Fruit fly (Drosophila melanogaster): ENCODE data around the gene CG7573.

The CG7573 gene

dm6 chr3L:11333986-11334385, 22.4 kb downstream of the CG7573 start (continued):
- TF ChIP-seq CG18599 (GFP tag; optimal IDR thresholded peaks at IDR 0.05) = peak; percentile 67
- TF ChIP-seq sisA (GFP tag; IDR thresholded peaks at IDR 0.05) = peak; percentile 43
- TF ChIP-seq ro (GFP tag; IDR thresholded peaks at IDR 0.05) = no peak
- no peak for TF ChIP-seq CG7271 (tag; optimal IDR thresholded peaks at IDR 0.05)
- TF ChIP-seq ftz-f1 (GFP tag; optimal IDR thresholded peaks at IDR 0.05) = no peak
- TF ChIP-seq lab (GFP tag; optimal IDR thresholded peaks at IDR 0.05) = peak; percentile 44
- TF ChIP-seq nmo (GFP tag; optimal IDR thresholded peaks at IDR 0.05) = peak; percentile 52
- peak; percentile 41 for TF ChIP-seq CG13775 (GFP tag; optimal IDR thresholded peaks at IDR 0.05)
- TF ChIP-seq tx (GFP tag; optimal IDR thresholded peaks at IDR 0.05) = peak; percentile 28
- peak; percentile 23 for TF ChIP-seq CG12071 (GFP tag; optimal IDR thresholded peaks at IDR 0.05)
- peak; percentile 54 for TF ChIP-seq CG6689 (GFP tag; IDR thresholded peaks at IDR 0.05)
- peak; percentile 49; the same call in 1 of the 2 replicates for TF ChIP-seq lmd (GFP tag; IDR thresholded peaks at IDR 0.05)
- TF ChIP-seq seq (GFP tag; IDR thresholded peaks at IDR 0.05) = no peak
- peak; percentile 32 for TF ChIP-seq CG15696 (tag; optimal IDR thresholded peaks at IDR 0.05)
- TF ChIP-seq Eip74EF (GFP tag; optimal IDR thresholded peaks at IDR 0.05) = peak in 1 of 2 experiments; percentile 32
- peak; percentile 30 for TF ChIP-seq Hmr (GFP tag; optimal IDR thresholded peaks at IDR 0.05)
- TF ChIP-seq CHES-1-like (GFP tag; optimal IDR thresholded peaks at IDR 0.05) = peak; percentile 3
- TF ChIP-seq CG11504 (tag; optimal IDR thresholded peaks at IDR 0.05) = peak; percentile 71
- TF ChIP-seq CG14710 (tag; optimal IDR thresholded peaks at IDR 0.05) = peak; percentile 73
- TF ChIP-seq CG16815 (GFP tag; optimal IDR thresholded peaks at IDR 0.05) = peak; percentile 25
- peak; percentile 70; the same call in 1 of the 2 replicates for TF ChIP-seq ara (GFP tag; IDR thresholded peaks at IDR 0.05)
- peak; percentile 76 for TF ChIP-seq gem (tag; optimal IDR thresholded peaks at IDR 0.05)
- peak; percentile 24 for TF ChIP-seq CG12769 (tag; optimal IDR thresholded peaks at IDR 0.05)
- peak; percentile 10 for TF ChIP-seq Deaf1 (tag; optimal IDR thresholded peaks at IDR 0.05)
- TF ChIP-seq oc (tag; optimal IDR thresholded peaks at IDR 0.05) = peak; percentile 39
- peak; percentile 3 for TF ChIP-seq CG1233 (GFP tag; optimal IDR thresholded peaks at IDR 0.05)
- TF ChIP-seq bsh (GFP tag; optimal IDR thresholded peaks at IDR 0.05) = peak in 1 of 2 experiments; percentile 82
- TF ChIP-seq Oli (tag; optimal IDR thresholded peaks at IDR 0.05) = peak; percentile 52
- no peak for TF ChIP-seq HLH54F (GFP tag; optimal IDR thresholded peaks at IDR 0.05)
- TF ChIP-seq pum (GFP tag; optimal IDR thresholded peaks at IDR 0.05) = peak; percentile 47
- 0 out of 2 replicates have a peak, but pooled peaks have one; percentile 16 for TF ChIP-seq esg (GFP tag; conservative IDR thresholded peaks at IDR 0.05)
- peak; percentile 20 for TF ChIP-seq ewg (GFP tag; optimal IDR thresholded peaks at IDR 0.05)
- TF ChIP-seq vvl (GFP tag; IDR thresholded peaks at IDR 0.05) = peak; percentile 68; the same call in 1 of the 2 replicates
- TF ChIP-seq D19A (tag; optimal IDR thresholded peaks at IDR 0.05) = peak; percentile 75
- peak; percentile 63 for TF ChIP-seq phol (tag; optimal IDR thresholded peaks at IDR 0.05)
- TF ChIP-seq vnd (GFP tag; IDR thresholded peaks at IDR 0.05; ENCODE audit: partially characterized antibody) = no peak
- peak; percentile 54 for TF ChIP-seq trem (tag; optimal IDR thresholded peaks at IDR 0.05)
- TF ChIP-seq CG13894 (tag; optimal IDR thresholded peaks at IDR 0.05) = no peak
- 0 out of 3 replicates have a peak, but pooled peaks have one; percentile 42 for TF ChIP-seq CG7357 (GFP tag; IDR thresholded peaks at IDR 0.05)
- TF ChIP-seq CG3407 (GFP tag; optimal IDR thresholded peaks at IDR 0.05) = no peak
- TF ChIP-seq E2f1 (GFP tag; IDR thresholded peaks at IDR 0.05) = no peak
- no peak for TF ChIP-seq cas (GFP tag; IDR thresholded peaks at IDR 0.05)
- TF ChIP-seq Drgx (GFP tag; IDR thresholded peaks at IDR 0.05) = no peak
- TF ChIP-seq Hr3 (GFP tag; optimal IDR thresholded peaks at IDR 0.05) = peak; percentile 45
- TF ChIP-seq CG5245 (GFP tag; optimal IDR thresholded peaks at IDR 0.05) = peak; percentile 16
- TF ChIP-seq CG1603 (tag; optimal IDR thresholded peaks at IDR 0.05) = peak; percentile 72
- no peak for TF ChIP-seq CrebB (tag; optimal IDR thresholded peaks at IDR 0.05)
- peak; percentile 30 for TF ChIP-seq CG4707 (GFP tag; optimal IDR thresholded peaks at IDR 0.05)
- TF ChIP-seq CG4730 (GFP tag; IDR thresholded peaks at IDR 0.05) = peak; percentile 36; the same call in 1 of the 2 replicates

Measured in whole organism, embryonic.